Fruit fly (Drosophila melanogaster) whole organism, wandering third instar larva: Measurements from ENCODE around the gene CG42450.

ENCODE experiments used
- Abd-B ChIP-seq: fragments of >200 bp; optimal IDR thresholded peaks from 2 replicates; lab custom pipeline; 2017; ENCODE audit warnings: missing biosample characterization, missing genetic modification characterization
- CG32264 ChIP-seq: fragments of 200-800 bp; sonication (Bioruptor generic); optimal IDR thresholded peaks from 2 replicates; lab custom pipeline; 2016; ENCODE audit warnings: missing biosample characterization, missing genetic modification characterization
- CG9705 ChIP-seq: fragments of 200-800 bp; sonication (Bioruptor generic); optimal IDR thresholded peaks from 2 replicates; lab custom pipeline; 2018; ENCODE audit warnings: missing biosample characterization, mild to moderate bottlenecking, missing genetic modification characterization
- CrebA ChIP-seq: fragments of 200-800 bp; sonication (Bioruptor generic); optimal IDR thresholded peaks from 2 replicates; lab custom pipeline; 2016; ENCODE audit warnings: missing biosample characterization, mild to moderate bottlenecking, missing genetic modification characterization, borderline replicate concordance
- Dfd ChIP-seq: fragments of >200 bp; optimal IDR thresholded peaks from 2 replicates; lab custom pipeline; 2017; ENCODE audit warnings: missing biosample characterization, missing genetic modification characterization
- Dif ChIP-seq: fragments of 200-275, 200-300 bp; sonication (Bioruptor generic); optimal IDR thresholded peaks from 2 replicates; lab custom pipeline; 2018; ENCODE audit warnings: missing biosample characterization, missing genetic modification characterization; ENCODE audit not compliant: partially characterized antibody
- GATAd ChIP-seq: sonication (Bioruptor generic); optimal IDR thresholded peaks from 2 replicates; lab custom pipeline; 2016; ENCODE audit warnings: missing biosample characterization, missing genetic modification characterization
- HLH106 ChIP-seq: fragments of 200-800 bp; optimal IDR thresholded peaks from 3 replicates; lab custom pipeline; 2019; ENCODE audit warnings: missing biosample characterization, mild to moderate bottlenecking, missing genetic modification characterization, moderate library complexity
- Hnf4 ChIP-seq: fragments of 200-800 bp; sonication (Bioruptor generic); optimal IDR thresholded peaks from 2 replicates; lab custom pipeline; 2016; ENCODE audit warnings: missing biosample characterization, mild to moderate bottlenecking, missing genetic modification characterization
- Hr78 ChIP-seq: fragments of >200 bp; optimal IDR thresholded peaks from 2 replicates; lab custom pipeline; 2017; ENCODE audit warnings: missing biosample characterization, missing genetic modification characterization
- Hr83 ChIP-seq: fragments of 200-300 bp; sonication (Bioruptor generic); optimal IDR thresholded peaks from 2 replicates; lab custom pipeline; 2016; ENCODE audit warnings: missing biosample characterization, mild to moderate bottlenecking, missing genetic modification characterization, moderate library complexity; ENCODE audit not compliant: poor library complexity, severe bottlenecking
- Jra ChIP-seq: sonication (Bioruptor generic); optimal IDR thresholded peaks from 2 replicates; lab custom pipeline; 2016; ENCODE audit warnings: missing biosample characterization, missing genetic modification characterization
- Mio ChIP-seq: sonication (Bioruptor generic); optimal IDR thresholded peaks from 2 replicates; lab custom pipeline; 2016; ENCODE audit warnings: missing biosample characterization, missing genetic modification characterization
- Myc ChIP-seq: fragments of >200 bp; optimal IDR thresholded peaks from 2 replicates; lab custom pipeline; 2017
- N ChIP-seq: fragments of >200 bp; optimal IDR thresholded peaks from 2 replicates; lab custom pipeline; 2018; ENCODE audit warnings: missing biosample characterization, missing external identifiers, missing genetic modification characterization
- OdsH ChIP-seq: fragments of 200-800 bp; sonication (Bioruptor generic); optimal IDR thresholded peaks from 2 replicates; lab custom pipeline; 2016; ENCODE audit warnings: missing biosample characterization, mild to moderate bottlenecking, missing genetic modification characterization
- Rel ChIP-seq, 2 experiments: fragments of 200-800 bp; sonication (Bioruptor generic) in 1 of 2; optimal IDR thresholded peaks; 2 replicates in 1 of 2; 3 replicates in 1 of 2; lab custom pipeline; 2016 to 2019; ENCODE audit warnings: mild to moderate bottlenecking in 2 of 2, missing biosample characterization in 2 of 2, missing genetic modification characterization in 2 of 2, moderate library complexity in 1 of 2
- Sp1 ChIP-seq: fragments of 200-800 bp; sonication (Bioruptor generic); optimal IDR thresholded peaks from 3 replicates; lab custom pipeline; 2019; ENCODE audit warnings: missing biosample characterization, mild to moderate bottlenecking, missing genetic modification characterization, moderate library complexity
- Vsx2 ChIP-seq: fragments of 200-300, 225-300 bp; sonication (Bioruptor generic); optimal IDR thresholded peaks from 2 replicates; lab custom pipeline; 2018; ENCODE audit warnings: missing biosample characterization, missing genetic modification characterization; ENCODE audit not compliant: partially characterized antibody
- br ChIP-seq: fragments of 200-800 bp; sonication (Bioruptor generic); optimal IDR thresholded peaks from 2 replicates; lab custom pipeline; 2016; ENCODE audit warnings: missing biosample characterization, missing genetic modification characterization
- brk ChIP-seq: fragments of 200-800 bp; sonication (Bioruptor generic); optimal IDR thresholded peaks from 2 replicates; lab custom pipeline; 2016; ENCODE audit warnings: missing biosample characterization, mild to moderate bottlenecking, missing genetic modification characterization
- dl ChIP-seq, 2 experiments: fragments of 175-275, 200-275 bp in 1 of 2; fragments of 200-275 bp in 1 of 2; sonication (Bioruptor generic); optimal IDR thresholded peaks; lab custom pipeline; 2018; ENCODE audit warnings: mild to moderate bottlenecking in 2 of 2, missing biosample characterization in 2 of 2, missing genetic modification characterization in 2 of 2, moderate library complexity in 2 of 2; ENCODE audit not compliant: partially characterized antibody in 2 of 2, insufficient read depth in 1 of 2
- dmrt93B ChIP-seq: fragments of 200-800 bp; sonication (Bioruptor generic); optimal IDR thresholded peaks from 2 replicates; lab custom pipeline; 2018; ENCODE audit warnings: missing biosample characterization, mild to moderate bottlenecking, missing genetic modification characterization
- dsf ChIP-seq: sonication (Bioruptor generic); optimal IDR thresholded peaks from 2 replicates; lab custom pipeline; 2016; ENCODE audit warnings: missing biosample characterization, missing genetic modification characterization, borderline replicate concordance
- ey ChIP-seq: fragments of 200-800 bp; sonication (Bioruptor generic); optimal IDR thresholded peaks from 2 replicates; lab custom pipeline; 2016; ENCODE audit warnings: missing biosample characterization, missing genetic modification characterization
- foxo ChIP-seq, 2 experiments: fragments of 200-800 bp; sonication (Bioruptor generic); optimal IDR thresholded peaks; 2 replicates in 1 of 2; 3 replicates in 1 of 2; lab custom pipeline; 2016 to 2017; ENCODE audit warnings: missing biosample characterization in 2 of 2, missing genetic modification characterization in 2 of 2
- fru ChIP-seq: fragments of 200-800 bp; sonication (Bioruptor generic); optimal IDR thresholded peaks from 3 replicates; lab custom pipeline; 2016; ENCODE audit warnings: missing biosample characterization, mild to moderate bottlenecking, missing genetic modification characterization
- h ChIP-seq: fragments of 200-800 bp; sonication (Bioruptor generic); optimal IDR thresholded peaks from 3 replicates; lab custom pipeline; 2016; ENCODE audit warnings: missing biosample characterization, mild to moderate bottlenecking, missing genetic modification characterization
- jim ChIP-seq: fragments of 175-275, 200-325 bp; sonication (Bioruptor generic); optimal IDR thresholded peaks from 2 replicates; lab custom pipeline; 2016; ENCODE audit warnings: missing biosample characterization, mild to moderate bottlenecking, missing genetic modification characterization
- lola ChIP-seq: fragments of >200 bp; optimal IDR thresholded peaks from 2 replicates; lab custom pipeline; 2017; ENCODE audit warnings: missing biosample characterization, missing genetic modification characterization
- pan ChIP-seq: fragments of >200 bp; optimal IDR thresholded peaks from 2 replicates; lab custom pipeline; 2017
- psq ChIP-seq: fragments of 200-800 bp; sonication (Bioruptor generic); optimal IDR thresholded peaks from 3 replicates; lab custom pipeline; 2017; ENCODE audit warnings: missing biosample characterization, mild to moderate bottlenecking, missing genetic modification characterization, moderate library complexity
- rgr ChIP-seq: fragments of 200-800 bp; sonication (Bioruptor generic); optimal IDR thresholded peaks from 3 replicates; lab custom pipeline; 2016; ENCODE audit warnings: missing biosample characterization, mild to moderate bottlenecking, missing genetic modification characterization
- sage ChIP-seq: fragments of 200-800 bp; sonication (Bioruptor generic); optimal IDR thresholded peaks from 2 replicates; lab custom pipeline; 2016; ENCODE audit warnings: missing biosample characterization, mild to moderate bottlenecking, missing genetic modification characterization
- sv ChIP-seq: fragments of 200-800 bp; sonication (Bioruptor generic); optimal IDR thresholded peaks from 3 replicates; lab custom pipeline; 2016; ENCODE audit warnings: missing biosample characterization, missing genetic modification characterization
- tai ChIP-seq: sonication (Bioruptor generic); optimal IDR thresholded peaks from 2 replicates; lab custom pipeline; 2016; ENCODE audit warnings: missing biosample characterization, missing genetic modification characterization
- usp ChIP-seq: fragments of >200 bp; optimal IDR thresholded peaks from 2 replicates; lab custom pipeline; 2017; ENCODE audit warnings: missing biosample characterization, missing genetic modification characterization
- woc ChIP-seq: sonication (Bioruptor generic); optimal IDR thresholded peaks from 2 replicates; lab custom pipeline; 2016; ENCODE audit warnings: missing biosample characterization, mild to moderate bottlenecking, missing genetic modification characterization

Gene CG42450

DNA sequence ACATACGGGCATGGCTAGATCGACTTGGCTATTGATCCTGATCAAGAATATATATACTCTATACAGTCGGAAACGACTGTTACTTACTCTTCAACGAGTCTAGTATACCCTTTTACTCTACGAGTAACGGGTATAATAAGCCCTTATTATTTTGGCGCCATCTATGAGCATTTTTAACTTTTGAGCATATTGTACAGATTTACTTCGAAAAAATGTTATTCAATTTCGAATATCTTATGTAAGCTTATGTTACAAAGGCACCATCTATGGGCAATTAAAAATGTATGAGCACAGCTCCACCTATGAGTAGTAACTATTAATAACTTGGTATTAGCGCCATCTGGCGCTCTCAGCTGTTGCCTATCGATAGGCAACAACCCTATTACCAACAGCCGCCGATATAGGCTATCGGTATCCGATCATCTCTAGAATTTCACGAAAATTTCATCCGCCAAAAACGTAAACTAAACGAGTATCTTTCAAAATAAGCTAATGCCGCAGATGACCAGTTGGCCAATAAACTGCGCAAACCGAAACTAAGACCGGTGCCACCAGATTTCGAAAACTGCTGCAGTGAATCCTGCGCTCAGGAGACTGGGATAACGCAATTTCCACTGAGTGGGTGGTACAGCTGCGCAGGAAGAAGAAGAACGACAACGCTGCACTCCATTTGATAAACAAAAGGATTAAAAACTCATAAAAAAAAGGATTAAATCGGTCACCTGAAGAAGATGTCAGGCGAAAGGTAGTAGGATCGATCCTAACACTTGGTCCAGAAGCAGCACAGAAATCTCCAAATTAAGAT, 30.3 kb downstream of the CG42450 start, which contains the start of gene htk:
htk (plus strand) TSS at position 435 of the 805 bp plus-strand sequence.
- peak; percentile 65 for TF ChIP-seq psq
- peak; percentile 10 for TF ChIP-seq sv
- no peak for TF ChIP-seq lola (GFP tag; lab: Kevin White, UChicago)
- peak; percentile 75 for TF ChIP-seq Hnf4 (GFP tag; lab: Kevin White, UChicago)
- TF ChIP-seq sage (GFP tag; lab: Kevin White, UChicago): no peak
- TF ChIP-seq h (GFP tag; lab: Kevin White, UChicago): peak; percentile 79
- peak; percentile 63 for TF ChIP-seq OdsH
- TF ChIP-seq woc (GFP tag; lab: Kevin White, UChicago): no peak
- TF ChIP-seq Sp1 (GFP tag; lab: Kevin White, UChicago): peak; percentile 20
- TF ChIP-seq dmrt93B (GFP tag; lab: Kevin White, UChicago): peak; percentile 35
- peak; percentile 67 for TF ChIP-seq ey (GFP tag; lab: Kevin White, UChicago)
- peak; percentile 72 for TF ChIP-seq Hr83 (GFP tag; lab: Kevin White, UChicago)
- TF ChIP-seq br (GFP tag; lab: Kevin White, UChicago): peak; percentile 62
- TF ChIP-seq Dif (GFP tag; lab: Kevin White, UChicago): no peak
- TF ChIP-seq GATAd (GFP tag; lab: Kevin White, UChicago): no peak
- no peak for TF ChIP-seq N (GFP tag; lab: Kevin White, UChicago)
- TF ChIP-seq foxo (GFP tag; optimal IDR thresholded peaks at IDR 0.05; lab: Kevin White, UChicago): peak in 1 of 2 experiments; percentile 86
- no peak for TF ChIP-seq dl (GFP tag; optimal IDR thresholded peaks at IDR 0.05; lab: Kevin White, UChicago; ENCODE audit: insufficient read depth in 1 of 2, partially characterized antibody in 2 of 2)
- TF ChIP-seq pan (lab: Kevin White, UChicago): no peak
- TF ChIP-seq Myc (lab: Kevin White, UChicago): peak; percentile 94
- peak; percentile 37 for TF ChIP-seq CG9705 (GFP tag; lab: Kevin White, UChicago)
- no peak for TF ChIP-seq CrebA (GFP tag; lab: Kevin White, UChicago)
- no peak for TF ChIP-seq brk
- peak; percentile 69 for TF ChIP-seq fru (GFP tag; lab: Kevin White, UChicago)
- no peak for TF ChIP-seq Hr78
- TF ChIP-seq Jra (GFP tag; lab: Kevin White, UChicago): peak; percentile 11
- TF ChIP-seq Mio: no peak
- TF ChIP-seq Rel (GFP tag; optimal IDR thresholded peaks at IDR 0.05; lab: Kevin White, UChicago): no peak
- peak; percentile 43 for TF ChIP-seq Rel (tag; optimal IDR thresholded peaks at IDR 0.05; lab: Kevin White, UChicago)
- TF ChIP-seq Dfd (GFP tag; lab: Kevin White, UChicago): no peak
- no peak for TF ChIP-seq jim (GFP tag; lab: Kevin White, UChicago)
- TF ChIP-seq CG32264 (GFP tag; lab: Kevin White, UChicago): no peak
- peak; percentile 52 for TF ChIP-seq HLH106 (tag; lab: Kevin White, UChicago)
- TF ChIP-seq Abd-B (GFP tag; lab: Kevin White, UChicago): no peak
- TF ChIP-seq tai: no peak
- no peak for TF ChIP-seq dsf
- TF ChIP-seq Vsx2 (GFP tag; lab: Kevin White, UChicago): no peak
- TF ChIP-seq usp (GFP tag; lab: Kevin White, UChicago): no peak
- TF ChIP-seq rgr (GFP tag; lab: Kevin White, UChicago): peak; percentile 74

DNA sequence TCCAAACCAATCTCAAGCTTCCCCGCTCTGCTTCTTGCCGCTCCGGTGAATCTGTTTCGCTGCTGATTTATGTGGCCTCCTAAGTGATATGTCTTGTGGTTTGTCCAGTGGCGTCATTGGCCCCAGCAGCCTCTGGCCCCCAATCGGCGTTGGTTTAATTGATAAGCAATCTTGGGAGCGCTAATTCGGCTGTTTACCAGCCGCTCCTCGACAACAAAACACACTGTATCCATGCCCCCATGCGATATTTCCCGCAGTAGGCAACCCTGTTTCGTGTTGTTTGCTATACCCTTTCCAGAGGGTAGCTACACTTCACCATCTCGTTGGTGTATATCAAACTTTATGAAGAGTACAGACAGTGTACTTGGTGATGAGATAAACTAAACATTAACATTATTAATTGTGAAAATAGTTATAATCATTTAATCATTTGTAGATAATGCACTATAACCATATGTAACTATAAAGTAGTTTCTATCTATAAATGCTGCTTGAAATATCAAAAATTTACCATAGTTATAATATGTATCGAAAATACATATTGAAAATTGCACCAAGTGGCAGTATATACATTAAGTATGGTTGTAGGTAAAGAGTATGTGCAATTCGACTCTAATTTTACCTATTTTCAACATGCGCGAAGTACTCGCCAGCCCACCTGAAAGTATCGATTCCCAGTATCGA, 35.4 kb downstream of the CG42450 start, which contains the start of gene shop:
shop (minus strand) TSS at position 229 of the 684 bp plus-strand sequence.
- TF ChIP-seq Hr83 (GFP tag; lab: Kevin White, UChicago) (peak; percentile 85), rgr (GFP tag; lab: Kevin White, UChicago) (peak; percentile 84), dmrt93B (GFP tag; lab: Kevin White, UChicago) (peak; percentile 81), fru (GFP tag; lab: Kevin White, UChicago) (peak; percentile 86), Dfd (GFP tag; lab: Kevin White, UChicago) (no peak), HLH106 (tag; lab: Kevin White, UChicago) (peak; percentile 89), Jra (GFP tag; lab: Kevin White, UChicago) (no peak), Rel (GFP tag; optimal IDR thresholded peaks at IDR 0.05; lab: Kevin White, UChicago) (no peak), Rel (tag; optimal IDR thresholded peaks at IDR 0.05; lab: Kevin White, UChicago) (peak; percentile 57), lola (GFP tag; lab: Kevin White, UChicago) (no peak), foxo (GFP tag; optimal IDR thresholded peaks at IDR 0.05; lab: Kevin White, UChicago) (peak in 1 of 2 experiments; percentile 88), CG9705 (GFP tag; lab: Kevin White, UChicago) (peak; percentile 83), Mio (peak; percentile 13), N (GFP tag; lab: Kevin White, UChicago) (no peak), jim (GFP tag; lab: Kevin White, UChicago) (no peak), psq (peak; percentile 81), Myc (lab: Kevin White, UChicago) (no peak), ey (GFP tag; lab: Kevin White, UChicago) (peak; percentile 81), h (GFP tag; lab: Kevin White, UChicago) (peak; percentile 81), OdsH (peak; percentile 80), dl (GFP tag; optimal IDR thresholded peaks at IDR 0.05; lab: Kevin White, UChicago; ENCODE audit: insufficient read depth in 1 of 2, partially characterized antibody in 2 of 2) (no peak), woc (GFP tag; lab: Kevin White, UChicago) (peak; percentile 92), br (GFP tag; lab: Kevin White, UChicago) (peak; percentile 75), sv (peak; percentile 77), Sp1 (GFP tag; lab: Kevin White, UChicago) (peak; percentile 89), pan (lab: Kevin White, UChicago) (no peak)
